Worm (Caenorhabditis elegans) whole organism, mixed stage, embryonic: Measurements from ENCODE around the gene F35F10.7.

Experiments
- ham-2 ChIP-seq: fragments of 200-800 bp; sonication (Bioruptor generic); optimal IDR thresholded peaks from 2 replicates; lab custom pipeline; 2018; ENCODE audit warnings: mild to moderate bottlenecking, missing genetic modification characterization, missing compliant biosample characterization
- nhr-12 ChIP-seq: fragments of 150-350 bp; optimal IDR thresholded peaks from 2 replicates; lab custom pipeline; 2014; ENCODE audit warnings: missing biosample characterization, missing genetic modification characterization
- nhr-76 ChIP-seq: sonication (generic microtip); optimal IDR thresholded peaks from 2 replicates; lab custom pipeline; 2017; ENCODE audit warnings: missing biosample characterization, missing genetic modification characterization
- sptf-1 ChIP-seq: sonication (generic microtip); optimal IDR thresholded peaks from 2 replicates; lab custom pipeline; 2017; ENCODE audit warnings: mild to moderate bottlenecking, missing genetic modification characterization, moderate library complexity, missing compliant biosample characterization
- unc-62 ChIP-seq: fragments of 150-350 bp; optimal IDR thresholded peaks from 2 replicates; lab custom pipeline; 2014; ENCODE audit warnings: missing biosample characterization, missing genetic modification reagents, missing genetic modification characterization

ce11 chrV:3312067-3312666 is 24.9 kb upstream of the F35F10.7 start, which contains the start of gene arrd-18:
- TF ChIP-seq ham-2 (GFP tag; lab: Kevin White, UChicago) (no peak), nhr-76 (tag; lab: Kevin White, UChicago) (no peak), nhr-12 (tag; lab: Kevin White, UChicago) (no peak), sptf-1 (tag; lab: Kevin White, UChicago) (no peak), unc-62 (GFP tag; lab: Kevin White, UChicago) (no peak)
